Fruit fly (Drosophila melanogaster) whole organism, prepupa: Measurements from ENCODE around the gene CG10802.

Experiments
- Blimp-1 ChIP-seq: fragments of 200-800 bp; sonication (Bioruptor generic); optimal IDR thresholded peaks from 3 replicates; lab custom pipeline; 2017; ENCODE audit warnings: missing biosample characterization, missing genetic modification characterization, mild to moderate bottlenecking, moderate library complexity, missing genetic modification reagents
- CG11294 ChIP-seq: fragments of 200-800 bp; sonication (Bioruptor generic); IDR thresholded peaks from 2 replicates; pipeline ENCODE4 v1.3.6; 2022; ENCODE audit warnings: missing biosample characterization, missing genetic modification characterization
- CG11902 ChIP-seq: fragments of 200-800 bp; sonication (Bioruptor generic); optimal IDR thresholded peaks from 3 replicates; lab custom pipeline; 2016; ENCODE audit warnings: missing biosample characterization, missing genetic modification characterization
- CG1621 ChIP-seq: fragments of 200-800 bp; sonication (Bioruptor generic); optimal IDR thresholded peaks from 3 replicates; lab custom pipeline; 2018; ENCODE audit warnings: missing biosample characterization, mild to moderate bottlenecking, missing genetic modification characterization
- CG32006 ChIP-seq: fragments of 200-800 bp; sonication (Bioruptor generic); optimal IDR thresholded peaks from 3 replicates; lab custom pipeline; 2017; ENCODE audit warnings: missing biosample characterization, mild to moderate bottlenecking, missing genetic modification characterization
- CG7368 ChIP-seq: fragments of 200-800 bp; sonication (Bioruptor generic); optimal IDR thresholded peaks from 3 replicates; lab custom pipeline; 2016; ENCODE audit warnings: missing biosample characterization, missing genetic modification characterization
- Ets96B ChIP-seq: fragments of 200-800 bp; optimal IDR thresholded peaks from 2 replicates; lab custom pipeline; 2019; ENCODE audit warnings: missing biosample characterization, mild to moderate bottlenecking, missing genetic modification characterization, moderate library complexity
- Gug ChIP-seq: fragments of 200-800 bp; sonication (Bioruptor generic); IDR thresholded peaks from 2 replicates; pipeline ENCODE4 v1.3.6; 2022; ENCODE audit warnings: missing biosample characterization, missing genetic modification characterization
- OdsH ChIP-seq: fragments of 200-800 bp; sonication (Bioruptor generic); optimal IDR thresholded peaks from 3 replicates; lab custom pipeline; 2016; ENCODE audit warnings: missing biosample characterization, missing genetic modification characterization
- topi ChIP-seq: fragments of 200-800 bp; sonication (Bioruptor generic); optimal IDR thresholded peaks from 3 replicates; lab custom pipeline; 2016; ENCODE audit warnings: missing biosample characterization, missing genetic modification characterization

dm6 chrX:3504751-3505150, 22.0 kb downstream of the CG10802 start, which contains the start of gene Gas8:
- TF ChIP-seq CG1621 (tag; lab: Kevin White, UChicago) (no peak), Blimp-1 (GFP tag; lab: Kevin White, UChicago) (no peak), Ets96B (no peak), CG11294 (GFP tag; lab: Robert Waterston, UW) (no peak), topi (GFP tag; lab: Kevin White, UChicago) (no peak), OdsH (GFP tag; lab: Kevin White, UChicago) (no peak), CG32006 (no peak), CG11902 (GFP tag; lab: Kevin White, UChicago) (no peak), Gug (GFP tag; lab: Robert Waterston, UW) (no peak), CG7368 (GFP tag; lab: Kevin White, UChicago) (no peak)
